Fruit fly (Drosophila melanogaster) whole organism, embryonic: ENCODE data around the gene Tpst.

Source experiments
- B-H2 ChIP-seq: fragments of 200-800 bp; sonication (Bioruptor generic); optimal IDR thresholded peaks from 2 replicates; lab custom pipeline; 2018; ENCODE audit warnings: missing biosample characterization, mild to moderate bottlenecking, missing genetic modification characterization
- BEAF-32 ChIP-seq: fragments of 200-800 bp; sonication (Bioruptor generic); optimal IDR thresholded peaks from 3 replicates; lab custom pipeline; 2017; ENCODE audit warnings: missing biosample characterization, missing genetic modification characterization, mild to moderate bottlenecking, moderate library complexity, missing genetic modification reagents
- CG13287 ChIP-seq: fragments of 200-800 bp; sonication (Bioruptor generic); IDR thresholded peaks from 2 replicates; pipeline ENCODE4 v1.3.6; 2022; ENCODE audit warnings: missing biosample characterization, missing genetic modification characterization; ENCODE audit not compliant: partially characterized antibody
- CG13424 ChIP-seq: fragments of 200-800 bp; sonication (Bioruptor generic); optimal IDR thresholded peaks from 2 replicates; lab custom pipeline; 2019; ENCODE audit warnings: missing biosample characterization, mild to moderate bottlenecking, missing genetic modification characterization, moderate library complexity
- CG14710 ChIP-seq: fragments of 200-800 bp; sonication (Bioruptor generic); optimal IDR thresholded peaks from 3 replicates; lab custom pipeline; 2019; ENCODE audit warnings: missing biosample characterization, mild to moderate bottlenecking, missing genetic modification characterization, moderate library complexity
- CG17359 ChIP-seq: fragments of 200-800 bp; sonication (Bioruptor generic); optimal IDR thresholded peaks from 3 replicates; lab custom pipeline; 2018; ENCODE audit warnings: missing biosample characterization, mild to moderate bottlenecking, missing genetic modification characterization, moderate library complexity
- CG33557 ChIP-seq: fragments of 200-800 bp; sonication (Bioruptor generic); optimal IDR thresholded peaks from 2 replicates; lab custom pipeline; 2019; ENCODE audit warnings: missing biosample characterization, mild to moderate bottlenecking, missing genetic modification characterization, moderate library complexity
- CG3726 ChIP-seq: fragments of 200-800 bp; sonication (Bioruptor generic); IDR thresholded peaks from 3 replicates; pipeline ENCODE4, ENCODE4 v1.3.6; 2022; ENCODE audit warnings: missing biosample characterization, missing genetic modification characterization
- CG43689 ChIP-seq: fragments of 200-800 bp; sonication (Bioruptor generic); IDR thresholded peaks from 2 replicates; pipeline ENCODE4 v1.3.6; 2022; ENCODE audit warnings: missing biosample characterization, missing genetic modification characterization
- CG4424 ChIP-seq: fragments of 200-800 bp; sonication (Bioruptor generic); optimal IDR thresholded peaks from 3 replicates; lab custom pipeline; 2016; ENCODE audit warnings: missing biosample characterization, missing genetic modification characterization
- CG4820 ChIP-seq: fragments of 200-800 bp; sonication (Bioruptor generic); optimal IDR thresholded peaks from 3 replicates; lab custom pipeline; 2016; ENCODE audit warnings: missing biosample characterization, missing genetic modification characterization
- CG6854 ChIP-seq: fragments of 200-800 bp; sonication (Bioruptor generic); optimal IDR thresholded peaks from 3 replicates; lab custom pipeline; 2017; ENCODE audit warnings: missing biosample characterization, mild to moderate bottlenecking, missing genetic modification characterization
- CG8765 ChIP-seq: fragments of 200-800 bp; sonication (Bioruptor generic); IDR thresholded peaks from 2 replicates; pipeline ENCODE4 v1.3.6; 2022; ENCODE audit warnings: missing biosample characterization, missing genetic modification characterization
- CG9215 ChIP-seq: fragments of 200-800 bp; sonication (Bioruptor generic); IDR thresholded peaks from 2 replicates; pipeline ENCODE4 v1.3.6; 2022; ENCODE audit warnings: missing biosample characterization, missing genetic modification characterization
- CG9932 ChIP-seq: fragments of 200-800 bp; sonication (Bioruptor generic); IDR thresholded peaks from 2 replicates; pipeline ENCODE4 v1.3.6; 2022; ENCODE audit warnings: missing biosample characterization, missing genetic modification characterization
- Dp ChIP-seq: fragments of 200-800 bp; sonication (Bioruptor generic); optimal IDR thresholded peaks from 2 replicates; lab custom pipeline; 2018; ENCODE audit warnings: missing biosample characterization, mild to moderate bottlenecking, missing genetic modification characterization, moderate library complexity
- H2.0 ChIP-seq: fragments of 200-800 bp; sonication (Bioruptor generic); IDR thresholded peaks from 2 replicates; pipeline ENCODE4 v1.3.6; 2022; ENCODE audit warnings: missing biosample characterization, missing genetic modification characterization
- HLH3B ChIP-seq: fragments of 200-800 bp; sonication (Bioruptor generic); IDR thresholded peaks from 2 replicates; pipeline ENCODE4 v1.3.6; 2022; ENCODE audit warnings: missing biosample characterization, missing genetic modification characterization
- HLH4C ChIP-seq: fragments of 200-800 bp; sonication (Bioruptor generic); IDR thresholded peaks from 3 replicates; pipeline ENCODE4 v1.3.6; 2022; ENCODE audit warnings: missing biosample characterization, missing genetic modification characterization; ENCODE audit not compliant: partially characterized antibody
- Hr3 ChIP-seq: fragments of 200-800 bp; sonication (Bioruptor generic); optimal IDR thresholded peaks from 3 replicates; lab custom pipeline; 2016; ENCODE audit warnings: missing biosample characterization, missing genetic modification characterization
- Hsf ChIP-seq: fragments of 200-800 bp; sonication (Bioruptor generic); optimal IDR thresholded peaks from 3 replicates; lab custom pipeline; 2016; ENCODE audit warnings: missing biosample characterization, missing genetic modification characterization
- Oli ChIP-seq: fragments of 200-800 bp; sonication (Bioruptor generic); optimal IDR thresholded peaks from 2 replicates; lab custom pipeline; 2018; ENCODE audit warnings: missing biosample characterization, mild to moderate bottlenecking, missing genetic modification characterization, moderate library complexity
- PHDP ChIP-seq: fragments of 200-800 bp; sonication (Bioruptor generic); optimal IDR thresholded peaks from 3 replicates; lab custom pipeline; 2018; ENCODE audit warnings: missing biosample characterization, mild to moderate bottlenecking, missing genetic modification characterization, moderate library complexity
- Pdp1 ChIP-seq, 2 experiments: fragments of 200-800 bp; sonication (Bioruptor generic); optimal IDR thresholded peaks; 3 replicates each; lab custom pipeline; 2016; ENCODE audit warnings: missing biosample characterization in 2 of 2, missing genetic modification characterization in 2 of 2, mild to moderate bottlenecking in 1 of 2, moderate library complexity in 1 of 2
- Scr ChIP-seq: fragments of 200-800 bp; sonication (Bioruptor generic); IDR thresholded peaks from 2 replicates; pipeline ENCODE4 v1.3.6; 2022; ENCODE audit warnings: missing biosample characterization, missing genetic modification characterization; ENCODE audit not compliant: partially characterized antibody
- Ssrp ChIP-seq: fragments of 200-800 bp; sonication (Bioruptor generic); optimal IDR thresholded peaks from 2 replicates; lab custom pipeline; 2018; ENCODE audit warnings: missing biosample characterization, mild to moderate bottlenecking, missing genetic modification characterization, moderate library complexity
- ash1 ChIP-seq: fragments of 200-800 bp; sonication (Bioruptor generic); optimal IDR thresholded peaks from 2 replicates; lab custom pipeline; 2018; ENCODE audit warnings: missing biosample characterization, mild to moderate bottlenecking, missing genetic modification characterization
- bigmax ChIP-seq: fragments of 200-800 bp; sonication (Bioruptor generic); optimal IDR thresholded peaks from 2 replicates; lab custom pipeline; 2018; ENCODE audit warnings: missing biosample characterization, mild to moderate bottlenecking, missing genetic modification characterization
- chif ChIP-seq, 2 experiments: fragments of 200-800 bp; sonication (Bioruptor generic); optimal IDR thresholded peaks; 3 replicates each; lab custom pipeline; 2016; ENCODE audit warnings: missing biosample characterization in 2 of 2, missing genetic modification characterization in 2 of 2
- en ChIP-seq: fragments of 200-800 bp; sonication (Bioruptor generic); optimal IDR thresholded peaks from 2 replicates; lab custom pipeline; 2016; ENCODE audit warnings: missing biosample characterization, missing genetic modification characterization
- eve ChIP-seq, 2 experiments: fragments of >200 bp; optimal IDR thresholded peaks; 2 replicates each; lab custom pipeline; 2017; ENCODE audit warnings: missing biosample characterization in 2 of 2, missing genetic modification characterization in 2 of 2
- jumu ChIP-seq: fragments of 200-800 bp; sonication (Bioruptor generic); optimal IDR thresholded peaks from 3 replicates; lab custom pipeline; 2016; ENCODE audit warnings: missing biosample characterization, missing genetic modification characterization
- lab ChIP-seq: fragments of 200-800 bp; sonication (Bioruptor generic); optimal IDR thresholded peaks from 3 replicates; lab custom pipeline; 2017; ENCODE audit warnings: missing biosample characterization, missing genetic modification characterization, mild to moderate bottlenecking, moderate library complexity, missing genetic modification reagents
- mam ChIP-seq: fragments of 200-800 bp; sonication (Bioruptor generic); optimal IDR thresholded peaks from 3 replicates; lab custom pipeline; 2016; ENCODE audit warnings: missing biosample characterization, missing genetic modification characterization
- mirr ChIP-seq: fragments of 200-800 bp; sonication (Bioruptor generic); optimal IDR thresholded peaks from 3 replicates; lab custom pipeline; 2018; ENCODE audit warnings: missing biosample characterization, mild to moderate bottlenecking, missing genetic modification characterization
- nmo ChIP-seq: fragments of 200-800 bp; sonication (Bioruptor generic); optimal IDR thresholded peaks from 2 replicates; lab custom pipeline; 2018; ENCODE audit warnings: missing biosample characterization, mild to moderate bottlenecking, missing genetic modification characterization, moderate library complexity
- odd ChIP-seq: fragments of 200-800 bp; sonication (Bioruptor generic); optimal IDR thresholded peaks from 2 replicates; lab custom pipeline; 2017; ENCODE audit warnings: missing biosample characterization, mild to moderate bottlenecking, missing genetic modification characterization
- org-1 ChIP-seq: fragments of 200-800 bp; sonication (Bioruptor generic); optimal IDR thresholded peaks from 2 replicates; lab custom pipeline; 2017; ENCODE audit warnings: missing biosample characterization, missing genetic modification characterization
- otp ChIP-seq: fragments of 200-800 bp; sonication (Bioruptor generic); IDR thresholded peaks from 3 replicates; pipeline ENCODE4, ENCODE4 v1.3.6; 2022; ENCODE audit warnings: missing biosample characterization, missing genetic modification characterization
- phol ChIP-seq: fragments of 200-800 bp; sonication (Bioruptor generic); optimal IDR thresholded peaks from 3 replicates; lab custom pipeline; 2018; ENCODE audit warnings: missing biosample characterization, mild to moderate bottlenecking, missing genetic modification characterization, moderate library complexity
- prd ChIP-seq, 3 experiments: fragments of >200 bp in 2 of 3; fragments of 200-800 bp in 1 of 3; sonication (Bioruptor generic) in 1 of 3; optimal IDR thresholded peaks in 2 of 3; IDR thresholded peaks in 1 of 3; 2 replicates in 2 of 3; 3 replicates in 1 of 3; pipeline versions ENCODE4 v1.3.6 to Lab custom; 2017 to 2022; ENCODE audit warnings: missing biosample characterization in 1 of 3, missing genetic modification characterization in 1 of 3
- pum ChIP-seq: fragments of 200-800 bp; sonication (Bioruptor generic); optimal IDR thresholded peaks from 2 replicates; lab custom pipeline; 2016; ENCODE audit warnings: missing biosample characterization, missing genetic modification characterization
- ro ChIP-seq: fragments of 200-800 bp; sonication (Bioruptor generic); IDR thresholded peaks from 2 replicates; pipeline ENCODE4 v1.3.6; 2022; ENCODE audit warnings: missing biosample characterization, missing genetic modification characterization
- sim ChIP-seq: fragments of 200-800 bp; sonication (Bioruptor generic); IDR thresholded peaks from 2 replicates; pipeline ENCODE4 v1.3.6; 2022; ENCODE audit warnings: missing biosample characterization, missing genetic modification characterization
- tio ChIP-seq: fragments of 200-800 bp; sonication (Bioruptor generic); optimal IDR thresholded peaks from 2 replicates; lab custom pipeline; 2017; ENCODE audit warnings: missing biosample characterization, missing genetic modification characterization, inconsistent platforms
- tup ChIP-seq: fragments of 200-800 bp; sonication (Bioruptor generic); optimal IDR thresholded peaks from 2 replicates; lab custom pipeline; 2016; ENCODE audit warnings: missing biosample characterization, mild to moderate bottlenecking, missing genetic modification characterization, moderate library complexity
- unpg ChIP-seq: fragments of 200-800 bp; sonication (Bioruptor generic); optimal IDR thresholded peaks from 3 replicates; lab custom pipeline; 2018; ENCODE audit warnings: missing biosample characterization, mild to moderate bottlenecking, missing genetic modification characterization, moderate library complexity
- vvl ChIP-seq: fragments of 200-800 bp; sonication (Bioruptor generic); IDR thresholded peaks from 2 replicates; pipeline ENCODE4 v1.3.6; 2022; ENCODE audit warnings: missing biosample characterization, missing genetic modification characterization

Gene Tpst

dm6 chrX:13630290-13630900 lies 66.8 kb downstream of the Tpst start (continued):
- TF ChIP-seq CG33557 (GFP tag; lab: Kevin White, UChicago) (no peak), prd (optimal IDR thresholded peaks at IDR 0.05; lab: Kevin White, UChicago) (no peak), prd (GFP tag; IDR thresholded peaks at IDR 0.05; lab: Robert Waterston, UW) (peak; percentile 46; the same call in 1 of the 3 replicates), chif (GFP tag; optimal IDR thresholded peaks at IDR 0.05; lab: Kevin White, UChicago) (peak; percentile 47 to 63), ash1 (GFP tag; lab: Kevin White, UChicago) (no peak), CG3726 (0 out of 3 replicates have a peak, but pooled peaks have one; percentile 31), pum (GFP tag; lab: Kevin White, UChicago) (peak; percentile 33), Dp (GFP tag; lab: Kevin White, UChicago) (no peak), phol (peak; percentile 46), nmo (GFP tag; lab: Kevin White, UChicago) (peak; percentile 32), jumu (GFP tag; lab: Kevin White, UChicago) (no peak), BEAF-32 (GFP tag; lab: Kevin White, UChicago) (no peak), otp (GFP tag; lab: Robert Waterston, UW) (0 out of 3 replicates have a peak, but pooled peaks have one; percentile 37), org-1 (GFP tag; lab: Kevin White, UChicago) (peak; percentile 14), Scr (GFP tag; lab: Robert Waterston, UW) (no peak), CG9932 (no peak), mam (GFP tag; lab: Kevin White, UChicago) (peak; percentile 29), Hsf (peak; percentile 7), eve (GFP tag; optimal IDR thresholded peaks at IDR 0.05; lab: Kevin White, UChicago) (no peak), Hr3 (GFP tag; lab: Kevin White, UChicago) (peak; percentile 16), CG43689 (GFP tag; lab: Robert Waterston, UW) (no peak), B-H2 (GFP tag; lab: Kevin White, UChicago) (no peak), lab (GFP tag; lab: Kevin White, UChicago) (peak; percentile 48), CG4820 (peak; percentile 33), CG14710 (tag; lab: Kevin White, UChicago) (peak; percentile 22), ro (GFP tag; lab: Robert Waterston, UW) (no peak), bigmax (no peak), CG13287 (GFP tag; lab: Robert Waterston, UW) (no peak), CG4424 (GFP tag; lab: Kevin White, UChicago) (peak; percentile 37), Oli (tag; lab: Kevin White, UChicago) (peak; percentile 33), Ssrp (tag; lab: Kevin White, UChicago) (peak; percentile 19), CG13424 (tag; lab: Kevin White, UChicago) (no peak), unpg (GFP tag; lab: Kevin White, UChicago) (peak; percentile 46), vvl (GFP tag; lab: Robert Waterston, UW) (peak; percentile 25; the same call in 1 of the 2 replicates), Pdp1 (GFP tag; optimal IDR thresholded peaks at IDR 0.05; lab: Kevin White, UChicago) (peak; percentile 6 to 33), CG9215 (GFP tag; lab: Robert Waterston, UW) (no peak), sim (no peak), mirr (no peak), CG17359 (tag; lab: Kevin White, UChicago) (peak; percentile 30), H2.0 (GFP tag; lab: Robert Waterston, UW) (0 out of 2 replicates have a peak, but pooled peaks have one; percentile 6), CG8765 (GFP tag; lab: Robert Waterston, UW) (0 out of 2 replicates have a peak, but pooled peaks have one; percentile 15), HLH3B (0 out of 2 replicates have a peak, but pooled peaks have one; percentile 24), en (peak; percentile 27), odd (GFP tag; lab: Kevin White, UChicago) (no peak), tup (GFP tag; lab: Kevin White, UChicago) (no peak), PHDP (tag; lab: Kevin White, UChicago) (peak; percentile 25), tio (GFP tag; lab: Kevin White, UChicago) (peak; percentile 18), HLH4C (GFP tag; lab: Robert Waterston, UW) (no peak), CG6854 (GFP tag; lab: Kevin White, UChicago) (no peak)
